Fruit fly (Drosophila melanogaster) whole organism, embryonic: ENCODE results near the gene Apt1.

Experiments
- ATbp ChIP-seq: fragments of 200-800 bp; sonication (Bioruptor generic); optimal IDR thresholded peaks from 2 replicates; lab custom pipeline; 2017; ENCODE audit warnings: missing biosample characterization, mild to moderate bottlenecking, missing genetic modification characterization, missing genetic modification reagents
- Atf-2 ChIP-seq: fragments of 200-800 bp; sonication (Bioruptor generic); optimal IDR thresholded peaks from 2 replicates; lab custom pipeline; 2016; ENCODE audit warnings: missing biosample characterization, missing genetic modification characterization
- BtbVII ChIP-seq: fragments of 200-800 bp; sonication (Bioruptor generic); optimal IDR thresholded peaks from 3 replicates; lab custom pipeline; 2017; ENCODE audit warnings: missing biosample characterization, mild to moderate bottlenecking, missing genetic modification characterization
- CG10209 ChIP-seq: fragments of 200-800 bp; sonication (Bioruptor generic); optimal IDR thresholded peaks from 3 replicates; lab custom pipeline; 2017; ENCODE audit warnings: missing biosample characterization, mild to moderate bottlenecking, missing genetic modification characterization, missing genetic modification reagents
- CG11696 ChIP-seq: fragments of 200-800 bp; sonication (Bioruptor generic); IDR thresholded peaks from 2 replicates; pipeline ENCODE4 v1.3.6; 2022; ENCODE audit warnings: missing biosample characterization, missing genetic modification characterization
- CG12219 ChIP-seq: fragments of 200-800 bp; sonication (Bioruptor generic); optimal IDR thresholded peaks from 3 replicates; lab custom pipeline; 2018; ENCODE audit warnings: missing biosample characterization, mild to moderate bottlenecking, missing genetic modification characterization
- CG13123 ChIP-seq: fragments of 200-800 bp; sonication (Bioruptor generic); optimal IDR thresholded peaks from 2 replicates; lab custom pipeline; 2016; ENCODE audit warnings: missing biosample characterization, missing genetic modification characterization
- CG13775 ChIP-seq: fragments of 200-800 bp; sonication (Bioruptor generic); optimal IDR thresholded peaks from 3 replicates; lab custom pipeline; 2017; ENCODE audit warnings: missing biosample characterization, mild to moderate bottlenecking, missing genetic modification characterization
- CG14441 ChIP-seq: fragments of 200-800 bp; sonication (Bioruptor generic); IDR thresholded peaks from 2 replicates; pipeline ENCODE4 v1.3.6; 2022; ENCODE audit warnings: missing biosample characterization, missing genetic modification characterization
- CG17568 ChIP-seq: fragments of 200-800 bp; sonication (Bioruptor generic); optimal IDR thresholded peaks from 2 replicates; lab custom pipeline; 2018; ENCODE audit warnings: missing biosample characterization, mild to moderate bottlenecking, missing genetic modification characterization, moderate library complexity
- CG18476 ChIP-seq: fragments of 200-800 bp; sonication (Bioruptor generic); optimal IDR thresholded peaks from 2 replicates; lab custom pipeline; 2016; ENCODE audit warnings: missing biosample characterization, mild to moderate bottlenecking, missing genetic modification characterization
- CG32772 ChIP-seq: fragments of 200-800 bp; sonication (Bioruptor generic); IDR thresholded peaks from 2 replicates; pipeline ENCODE4 v1.3.6; 2022; ENCODE audit warnings: missing biosample characterization, missing genetic modification characterization
- CG4854 ChIP-seq: fragments of 200-800 bp; sonication (Bioruptor generic); optimal IDR thresholded peaks from 2 replicates; lab custom pipeline; 2016; ENCODE audit warnings: missing biosample characterization, missing genetic modification characterization, inconsistent platforms
- CG6254 ChIP-seq: fragments of 200-800 bp; sonication (Bioruptor generic); optimal IDR thresholded peaks from 3 replicates; lab custom pipeline; 2017; ENCODE audit warnings: mild to moderate bottlenecking, missing biosample characterization, missing genetic modification reagents, missing genetic modification characterization
- CG7271 ChIP-seq: fragments of 200-800 bp; sonication (Bioruptor generic); optimal IDR thresholded peaks from 2 replicates; lab custom pipeline; 2018; ENCODE audit warnings: missing biosample characterization, mild to moderate bottlenecking, missing genetic modification characterization, moderate library complexity
- CG7556 ChIP-seq: fragments of 200-800 bp; sonication (Bioruptor generic); optimal IDR thresholded peaks from 2 replicates; lab custom pipeline; 2017; ENCODE audit warnings: missing biosample characterization, mild to moderate bottlenecking, missing genetic modification characterization
- Dek ChIP-seq: fragments of 200-800 bp; sonication (Bioruptor generic); optimal IDR thresholded peaks from 3 replicates; lab custom pipeline; 2019; ENCODE audit warnings: missing biosample characterization, mild to moderate bottlenecking, missing genetic modification characterization, moderate library complexity
- Dfd ChIP-seq, 2 experiments: fragments of >200 bp; optimal IDR thresholded peaks; 2 replicates each; lab custom pipeline; 2017; ENCODE audit warnings: missing biosample characterization in 2 of 2, missing genetic modification characterization in 2 of 2
- Fer2 ChIP-seq: fragments of 200-800 bp; sonication (Bioruptor generic); optimal IDR thresholded peaks from 2 replicates; lab custom pipeline; 2018; ENCODE audit warnings: missing biosample characterization, mild to moderate bottlenecking, missing genetic modification characterization, moderate library complexity
- HLH4C ChIP-seq: fragments of 200-800 bp; sonication (Bioruptor generic); IDR thresholded peaks from 3 replicates; pipeline ENCODE4 v1.3.6; 2022; ENCODE audit warnings: missing biosample characterization, missing genetic modification characterization; ENCODE audit not compliant: partially characterized antibody
- Hr39 ChIP-seq: fragments of >200 bp; optimal IDR thresholded peaks from 2 replicates; lab custom pipeline; 2017
- Kr ChIP-seq: fragments of 200-800 bp; sonication (Bioruptor generic); optimal IDR thresholded peaks from 2 replicates; lab custom pipeline; 2017; ENCODE audit warnings: missing biosample characterization, mild to moderate bottlenecking, missing genetic modification characterization
- Med ChIP-seq: fragments of 200-800 bp; sonication (Bioruptor generic); peaks from one replicate; lab custom pipeline; 2016; ENCODE audit warnings: missing biosample characterization, missing genetic modification characterization, mild to moderate bottlenecking, inconsistent platforms, moderate library complexity
- NK7.1 ChIP-seq: fragments of 200-800 bp; sonication (Bioruptor generic); optimal IDR thresholded peaks from 3 replicates; lab custom pipeline; 2016; ENCODE audit warnings: missing biosample characterization, missing genetic modification characterization
- Nf-YA ChIP-seq: fragments of 200-800 bp; sonication (Bioruptor generic); IDR thresholded peaks from 2 replicates; pipeline ENCODE4 v1.3.6; 2022; ENCODE audit warnings: missing biosample characterization, missing genetic modification characterization
- Rfx ChIP-seq: fragments of 200-800 bp; sonication (Bioruptor generic); IDR thresholded peaks from 2 replicates; pipeline ENCODE4 v1.3.6; 2022; ENCODE audit warnings: missing biosample characterization, missing genetic modification characterization
- Side ChIP-seq: fragments of 200-800 bp; sonication (Bioruptor generic); optimal IDR thresholded peaks from 2 replicates; lab custom pipeline; 2016; ENCODE audit warnings: missing biosample characterization, missing genetic modification characterization
- Sry-δ ChIP-seq: fragments of 200-800 bp; sonication (Bioruptor generic); optimal IDR thresholded peaks from 2 replicates; lab custom pipeline; 2016; ENCODE audit warnings: missing biosample characterization, missing genetic modification characterization
- Trl ChIP-seq, 3 experiments: fragments of >200 bp in 2 of 3; fragments of 200-800 bp in 1 of 3; sonication (Bioruptor generic) in 1 of 3; optimal IDR thresholded peaks; 2 replicates in 1 of 3; 3 replicates in 2 of 3; lab custom pipeline; 2016 to 2017; ENCODE audit warnings: missing biosample characterization in 1 of 3, missing genetic modification characterization in 1 of 3
- Vsx1 ChIP-seq: fragments of 200-800 bp; sonication (Bioruptor generic); optimal IDR thresholded peaks from 2 replicates; lab custom pipeline; 2017; ENCODE audit warnings: missing biosample characterization, mild to moderate bottlenecking, missing genetic modification characterization, missing genetic modification reagents
- abd-A ChIP-seq: fragments of 200-800 bp; sonication (Bioruptor generic); optimal IDR thresholded peaks from 3 replicates; lab custom pipeline; 2019; ENCODE audit warnings: missing biosample characterization, mild to moderate bottlenecking, missing genetic modification characterization, moderate library complexity
- chinmo ChIP-seq: fragments of 200-800 bp; sonication (Bioruptor generic); IDR thresholded peaks from 4 replicates; pipeline ENCODE4 v1.3.6; 2022; ENCODE audit warnings: missing biosample characterization, missing genetic modification characterization; ENCODE audit not compliant: partially characterized antibody
- crc ChIP-seq: fragments of 200-800 bp; sonication (Bioruptor generic); optimal IDR thresholded peaks from 2 replicates; lab custom pipeline; 2016; ENCODE audit warnings: missing biosample characterization, missing genetic modification characterization
- dysf ChIP-seq: fragments of 200-800 bp; sonication (Bioruptor generic); IDR thresholded peaks from 3 replicates; pipeline ENCODE4 v1.3.6; 2022; ENCODE audit warnings: missing biosample characterization, missing genetic modification characterization
- hbn ChIP-seq: fragments of 200-800 bp; sonication (Bioruptor generic); IDR thresholded peaks from 2 replicates; pipeline ENCODE4 v1.3.6; 2022; ENCODE audit warnings: missing biosample characterization, missing genetic modification characterization; ENCODE audit not compliant: partially characterized antibody
- jumu ChIP-seq: fragments of 200-800 bp; sonication (Bioruptor generic); optimal IDR thresholded peaks from 3 replicates; lab custom pipeline; 2016; ENCODE audit warnings: missing biosample characterization, missing genetic modification characterization
- kay ChIP-seq: fragments of 200-800 bp; sonication (Bioruptor generic); optimal IDR thresholded peaks from 2 replicates; lab custom pipeline; 2016; ENCODE audit warnings: missing biosample characterization, missing genetic modification characterization
- lola ChIP-seq, 3 experiments: fragments of >200 bp in 2 of 3; fragments of 200-800 bp in 1 of 3; sonication (Bioruptor generic) in 1 of 3; optimal IDR thresholded peaks; 2 replicates each; lab custom pipeline; 2017 to 2019; ENCODE audit warnings: missing biosample characterization in 3 of 3, missing genetic modification characterization in 3 of 3, mild to moderate bottlenecking in 1 of 3, moderate library complexity in 1 of 3
- nmo ChIP-seq: fragments of 200-800 bp; sonication (Bioruptor generic); optimal IDR thresholded peaks from 2 replicates; lab custom pipeline; 2018; ENCODE audit warnings: missing biosample characterization, mild to moderate bottlenecking, missing genetic modification characterization, moderate library complexity
- prd ChIP-seq, 3 experiments: fragments of >200 bp in 2 of 3; fragments of 200-800 bp in 1 of 3; sonication (Bioruptor generic) in 1 of 3; optimal IDR thresholded peaks in 2 of 3; IDR thresholded peaks in 1 of 3; 2 replicates in 2 of 3; 3 replicates in 1 of 3; pipeline versions ENCODE4 v1.3.6 to Lab custom; 2017 to 2022; ENCODE audit warnings: missing biosample characterization in 1 of 3, missing genetic modification characterization in 1 of 3
- psq ChIP-seq: fragments of 200-800 bp; sonication (Bioruptor generic); optimal IDR thresholded peaks from 2 replicates; lab custom pipeline; 2017; ENCODE audit warnings: missing biosample characterization, missing genetic modification characterization
- run ChIP-seq: fragments of 200-800 bp; sonication (Bioruptor generic); optimal IDR thresholded peaks from 3 replicates; lab custom pipeline; 2018; ENCODE audit warnings: missing biosample characterization, mild to moderate bottlenecking, missing genetic modification characterization
- schlank ChIP-seq: fragments of 200-800 bp; sonication (Bioruptor generic); optimal IDR thresholded peaks from 2 replicates; lab custom pipeline; 2018; ENCODE audit warnings: missing biosample characterization, mild to moderate bottlenecking, missing genetic modification characterization
- sim ChIP-seq: fragments of 200-800 bp; sonication (Bioruptor generic); IDR thresholded peaks from 2 replicates; pipeline ENCODE4 v1.3.6; 2022; ENCODE audit warnings: missing biosample characterization, missing genetic modification characterization
- sisA ChIP-seq: fragments of 200-800 bp; sonication (Bioruptor generic); IDR thresholded peaks from 2 replicates; pipeline ENCODE4 v1.3.6; 2022; ENCODE audit warnings: missing biosample characterization, missing genetic modification characterization
- sug ChIP-seq: fragments of 200-800 bp; optimal IDR thresholded peaks from 2 replicates; lab custom pipeline; 2019; ENCODE audit warnings: missing biosample characterization, mild to moderate bottlenecking, missing genetic modification characterization, moderate library complexity
- tx ChIP-seq: fragments of 200-800 bp; sonication (Bioruptor generic); optimal IDR thresholded peaks from 2 replicates; lab custom pipeline; 2016; ENCODE audit warnings: missing biosample characterization, missing genetic modification characterization
- usp ChIP-seq: fragments of >200 bp; optimal IDR thresholded peaks from 2 replicates; lab custom pipeline; 2017; ENCODE audit warnings: missing biosample characterization, missing genetic modification characterization
- vfl ChIP-seq: fragments of 200-800 bp; sonication (Bioruptor generic); optimal IDR thresholded peaks from 2 replicates; lab custom pipeline; 2016; ENCODE audit warnings: missing biosample characterization, missing genetic modification characterization
- vvl ChIP-seq: fragments of 200-800 bp; sonication (Bioruptor generic); IDR thresholded peaks from 2 replicates; pipeline ENCODE4 v1.3.6; 2022; ENCODE audit warnings: missing biosample characterization, missing genetic modification characterization

Apt1 gene

DNA sequence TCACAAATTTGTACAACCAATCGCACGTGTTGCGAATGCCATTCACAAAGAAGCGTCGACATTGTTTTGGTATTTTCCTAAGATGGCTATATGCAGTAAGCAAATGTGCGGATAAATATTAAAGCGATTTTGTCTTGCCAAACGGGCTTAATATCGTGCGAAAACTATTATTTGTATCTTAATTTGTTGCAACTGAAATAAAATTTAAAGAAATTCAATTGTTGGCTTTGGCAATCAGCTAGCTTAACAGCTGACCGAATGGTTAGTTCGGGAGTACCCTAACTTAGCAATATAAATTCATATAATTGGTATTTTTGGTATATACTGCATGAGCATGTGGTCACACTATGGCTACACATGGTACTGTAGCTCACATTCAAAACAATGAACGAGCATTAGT, 20.6 kb downstream of the Apt1 start, which contains the start of the genes RIOK1 and Polr3H (continued):
- no peak for TF ChIP-seq Fer2 (tag; lab: Kevin White, UChicago)
- TF ChIP-seq Atf-2 (GFP tag; lab: Kevin White, UChicago), result peak; percentile 61
- TF ChIP-seq CG18476, result peak; percentile 72
- no peak for TF ChIP-seq CG11696
- TF ChIP-seq run, result no peak
- no peak for TF ChIP-seq NK7.1 (GFP tag; lab: Kevin White, UChicago)
- TF ChIP-seq usp (GFP tag; lab: Kevin White, UChicago), result no peak
- TF ChIP-seq Dfd (GFP tag; optimal IDR thresholded peaks at IDR 0.05; lab: Kevin White, UChicago), result no peak
- TF ChIP-seq Trl (optimal IDR thresholded peaks at IDR 0.05; lab: Kevin White, UChicago), result no peak
- peak; percentile 59 for TF ChIP-seq Trl (GFP tag; optimal IDR thresholded peaks at IDR 0.05; lab: Kevin White, UChicago)
- TF ChIP-seq CG7556, result no peak
- TF ChIP-seq CG14441 (GFP tag; lab: Robert Waterston, UW), result 0 out of 2 replicates have a peak, but pooled peaks have one; percentile 69
- TF ChIP-seq Sry-δ (GFP tag; lab: Kevin White, UChicago), result peak; percentile 62
- peak; percentile 10 for TF ChIP-seq psq (GFP tag; lab: Kevin White, UChicago)
- no peak for TF ChIP-seq CG12219 (GFP tag; lab: Kevin White, UChicago)
- peak; percentile 72 for TF ChIP-seq Rfx (GFP tag; lab: Robert Waterston, UW)
- TF ChIP-seq schlank (tag; lab: Kevin White, UChicago), result no peak
- TF ChIP-seq CG13123, result peak; percentile 65
- peak; percentile 16 for TF ChIP-seq CG6254
- TF ChIP-seq prd (optimal IDR thresholded peaks at IDR 0.05; lab: Kevin White, UChicago), result no peak
- TF ChIP-seq prd (GFP tag; IDR thresholded peaks at IDR 0.05; lab: Robert Waterston, UW), result peak; percentile 67
- TF ChIP-seq dysf (GFP tag; lab: Robert Waterston, UW), result peak; percentile 66
- peak; percentile 64 for TF ChIP-seq Side (GFP tag; lab: Kevin White, UChicago)
- no peak for TF ChIP-seq sug (tag; lab: Kevin White, UChicago)
- TF ChIP-seq CG32772 (GFP tag; lab: Robert Waterston, UW), result peak; percentile 34; the same call in 1 of the 2 replicates
- TF ChIP-seq kay (GFP tag; lab: Kevin White, UChicago), result no peak
- TF ChIP-seq CG7271 (tag; lab: Kevin White, UChicago), result no peak
- peak; percentile 97 for TF ChIP-seq Med (GFP tag; lab: Kevin White, UChicago)
- peak; percentile 82 for TF ChIP-seq CG13775
- peak; percentile 70 for TF ChIP-seq crc (GFP tag; lab: Kevin White, UChicago)
- TF ChIP-seq Dek (tag; lab: Kevin White, UChicago), result no peak
- TF ChIP-seq CG4854 (GFP tag; lab: Kevin White, UChicago), result peak; percentile 47
- TF ChIP-seq hbn (GFP tag; lab: Robert Waterston, UW), result no peak
- TF ChIP-seq vvl (GFP tag; lab: Robert Waterston, UW), result peak; percentile 64; the same call in 1 of the 2 replicates
- TF ChIP-seq Hr39 (lab: Kevin White, UChicago), result no peak
- no peak for TF ChIP-seq Kr
- TF ChIP-seq Nf-YA (GFP tag; lab: Robert Waterston, UW), result no peak
- no peak for TF ChIP-seq Vsx1 (GFP tag; lab: Kevin White, UChicago)
- peak in 1 of 3 experiments; percentile 65 for TF ChIP-seq lola (GFP tag; optimal IDR thresholded peaks at IDR 0.05; lab: Kevin White, UChicago)
- no peak for TF ChIP-seq CG17568 (GFP tag; lab: Kevin White, UChicago)
- TF ChIP-seq chinmo, result no peak
- TF ChIP-seq jumu, result peak; percentile 38
- no peak for TF ChIP-seq ATbp (GFP tag; lab: Kevin White, UChicago)
- peak; percentile 56 for TF ChIP-seq sisA (GFP tag; lab: Robert Waterston, UW)
- TF ChIP-seq sim (GFP tag; lab: Robert Waterston, UW), result no peak
- no peak for TF ChIP-seq HLH4C (GFP tag; lab: Robert Waterston, UW)
- no peak for TF ChIP-seq abd-A (tag; lab: Kevin White, UChicago)
- peak; percentile 59 for TF ChIP-seq vfl
- no peak for TF ChIP-seq BtbVII (GFP tag; lab: Kevin White, UChicago)
- TF ChIP-seq CG10209, result no peak
- peak; percentile 75 for TF ChIP-seq tx (GFP tag; lab: Kevin White, UChicago)
- TF ChIP-seq nmo (GFP tag; lab: Kevin White, UChicago), result peak; percentile 78
